1 fruit fly cellular context compared by ENCODE assay signal in the genomic region with DNA sequence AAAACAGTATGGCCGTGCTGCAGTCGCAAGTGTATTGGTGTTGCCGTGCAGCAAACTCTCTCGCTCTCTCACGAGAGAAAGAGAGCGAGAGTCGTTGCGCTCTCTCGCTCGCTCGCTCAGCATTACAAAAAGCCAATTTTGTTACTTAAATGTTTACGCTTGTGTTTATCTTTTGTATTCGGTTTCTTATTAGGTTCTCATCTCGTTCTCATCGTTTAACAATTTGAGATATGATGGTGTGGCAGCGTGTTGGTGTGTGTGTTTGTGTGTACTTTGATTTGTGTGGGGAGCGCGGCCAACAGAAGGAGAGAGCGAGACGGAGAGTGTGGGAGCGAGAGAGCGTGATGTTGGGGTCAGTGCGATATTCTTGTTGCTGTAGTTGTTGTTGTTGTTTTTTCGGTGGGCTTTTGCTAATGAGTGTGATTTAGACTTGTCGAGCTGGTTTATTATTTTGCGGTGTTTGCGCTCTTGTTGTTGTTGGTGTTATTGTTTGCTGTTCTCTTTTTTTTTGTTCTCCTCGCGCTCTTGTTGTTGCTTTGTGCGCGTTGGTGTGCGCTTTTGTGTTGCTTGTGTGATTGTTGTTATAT.
TF ChIP-seq lines count a peak whose summit lies in the region.

No protein-coding gene starts in this region.

TF ChIP-seq in whole organism, embryonic, 481 proteins besides CTCF, POLR2A, EP300 and RAD21 (continued from another document and continues in another):
- TF ChIP-seq CG2199 (GFP tag; IDR thresholded peaks at IDR 0.05; lab: Robert Waterston, UW) (no peak; the same call in 1 of the 3 replicates), Dek (tag; optimal IDR thresholded peaks at IDR 0.05; lab: Kevin White, UChicago) (no peak), NFAT (GFP tag; IDR thresholded peaks at IDR 0.05; lab: Robert Waterston, UW) (no peak), CG16863 (GFP tag; optimal IDR thresholded peaks at IDR 0.05; lab: Kevin White, UChicago) (no peak), Dp (GFP tag; optimal IDR thresholded peaks at IDR 0.05; lab: Kevin White, UChicago) (no peak), sd (tag; optimal IDR thresholded peaks at IDR 0.05; lab: Kevin White, UChicago) (peak; percentile 91), CG15601 (tag; optimal IDR thresholded peaks at IDR 0.05; lab: Kevin White, UChicago) (peak; percentile 47), Aef1 (GFP tag; IDR thresholded peaks at IDR 0.05; lab: Robert Waterston, UW) (peak; percentile 79), CG10209 (GFP tag; optimal IDR thresholded peaks at IDR 0.05; lab: Kevin White, UChicago) (no peak), Xrp1 (GFP tag; IDR thresholded peaks at IDR 0.05; lab: Robert Waterston, UW) (no peak), CG17912 (GFP tag; optimal IDR thresholded peaks at IDR 0.05; lab: Kevin White, UChicago) (peak; percentile 62), HLH54F (GFP tag; optimal IDR thresholded peaks at IDR 0.05; lab: Kevin White, UChicago) (no peak), Hr3 (GFP tag; optimal IDR thresholded peaks at IDR 0.05; lab: Kevin White, UChicago) (no peak), CG8765 (GFP tag; IDR thresholded peaks at IDR 0.05; lab: Robert Waterston, UW) (no peak), CG10321 (GFP tag; IDR thresholded peaks at IDR 0.05; lab: Robert Waterston, UW) (0 out of 2 replicates have a peak, but pooled peaks have one; percentile 5), CG13123 (GFP tag; optimal IDR thresholded peaks at IDR 0.05; lab: Kevin White, UChicago) (no peak), Jarid2 (GFP tag; optimal IDR thresholded peaks at IDR 0.05; lab: Kevin White, UChicago) (peak; percentile 57), pnt (GFP tag; optimal IDR thresholded peaks at IDR 0.05; lab: Kevin White, UChicago) (no peak), dmrt99B (tag; optimal IDR thresholded peaks at IDR 0.05; lab: Kevin White, UChicago) (peak; percentile 43), CG15514 (GFP tag; optimal IDR thresholded peaks at IDR 0.05; lab: Kevin White, UChicago) (peak; percentile 67), Dad (GFP tag; optimal IDR thresholded peaks at IDR 0.05; lab: Kevin White, UChicago) (no peak), Myb (GFP tag; optimal IDR thresholded peaks at IDR 0.05; lab: Kevin White, UChicago) (peak; percentile 13), Vsx1 (GFP tag; optimal IDR thresholded peaks at IDR 0.05; lab: Kevin White, UChicago) (peak; percentile 92), al (GFP tag; IDR thresholded peaks at IDR 0.05; lab: Robert Waterston, UW) (no peak), Dfd (GFP tag; optimal IDR thresholded peaks at IDR 0.05; lab: Kevin White, UChicago) (no peak), Adf1 (GFP tag; IDR thresholded peaks at IDR 0.05; lab: Robert Waterston, UW) (peak; percentile 49), yki (optimal IDR thresholded peaks at IDR 0.05; lab: Kevin White, UChicago) (peak; percentile 93), dati (GFP tag; IDR thresholded peaks at IDR 0.05; lab: Robert Waterston, UW) (no peak), Scr (GFP tag; IDR thresholded peaks at IDR 0.05; lab: Robert Waterston, UW; ENCODE audit: partially characterized antibody) (0 out of 2 replicates have a peak, but pooled peaks have one; percentile 26), CG10147 (GFP tag; optimal IDR thresholded peaks at IDR 0.05; lab: Kevin White, UChicago) (no peak), CG15011 (GFP tag; optimal IDR thresholded peaks at IDR 0.05; lab: Kevin White, UChicago) (peak; percentile 18), TFAM (GFP tag; optimal IDR thresholded peaks at IDR 0.05; lab: Kevin White, UChicago) (no peak), gce (GFP tag; IDR thresholded peaks at IDR 0.05; lab: Robert Waterston, UW) (peak; percentile 59; the same call in 1 of the 3 replicates), CG7786 (GFP tag; optimal IDR thresholded peaks at IDR 0.05; lab: Kevin White, UChicago) (no peak), sc (optimal IDR thresholded peaks at IDR 0.05; lab: Kevin White, UChicago) (no peak), sc (GFP tag; optimal IDR thresholded peaks at IDR 0.05; lab: Kevin White, UChicago) (no peak), CG13624 (GFP tag; optimal IDR thresholded peaks at IDR 0.05; lab: Kevin White, UChicago) (no peak), CG12104 (GFP tag; optimal IDR thresholded peaks at IDR 0.05; lab: Kevin White, UChicago) (no peak), CG10565 (GFP tag; optimal IDR thresholded peaks at IDR 0.05; lab: Kevin White, UChicago) (no peak), Neu2 (GFP tag; optimal IDR thresholded peaks at IDR 0.05; lab: Kevin White, UChicago; ENCODE audit: borderline replicate concordance) (no peak), CG9876 (GFP tag; optimal IDR thresholded peaks at IDR 0.05; lab: Kevin White, UChicago) (no peak), nmo (GFP tag; optimal IDR thresholded peaks at IDR 0.05; lab: Kevin White, UChicago) (no peak), CG11723 (GFP tag; optimal IDR thresholded peaks at IDR 0.05; lab: Kevin White, UChicago) (no peak), CG34422 (GFP tag; IDR thresholded peaks at IDR 0.05; lab: Robert Waterston, UW) (no peak), Six4 (GFP tag; optimal IDR thresholded peaks at IDR 0.05; lab: Kevin White, UChicago) (no peak), Usf (GFP tag; optimal IDR thresholded peaks at IDR 0.05; lab: Kevin White, UChicago) (no peak), fu2 (GFP tag; optimal IDR thresholded peaks at IDR 0.05; lab: Kevin White, UChicago) (no peak), CG11695 (GFP tag; IDR thresholded peaks at IDR 0.05; lab: Robert Waterston, UW) (no peak), lab (GFP tag; optimal IDR thresholded peaks at IDR 0.05; lab: Kevin White, UChicago) (peak; percentile 64), CG34224 (GFP tag; IDR thresholded peaks at IDR 0.05; lab: Robert Waterston, UW; ENCODE audit: partially characterized antibody) (peak; percentile 57; the same call in 1 of the 3 replicates), bowl (GFP tag; IDR thresholded peaks at IDR 0.05; lab: Robert Waterston, UW) (peak; percentile 63; the same call in 1 of the 2 replicates), ken (GFP tag; IDR thresholded peaks at IDR 0.05; lab: Robert Waterston, UW) (0 out of 3 replicates have a peak, but pooled peaks have one; percentile 31), MESR4 (GFP tag; optimal IDR thresholded peaks at IDR 0.05; lab: Kevin White, UChicago) (no peak), zfh1 (GFP tag; IDR thresholded peaks at IDR 0.05; lab: Robert Waterston, UW) (no peak), pita (GFP tag; optimal IDR thresholded peaks at IDR 0.05; lab: Kevin White, UChicago) (no peak), CG1233 (GFP tag; optimal IDR thresholded peaks at IDR 0.05; lab: Kevin White, UChicago) (peak; percentile 42), sob (GFP tag; IDR thresholded peaks at IDR 0.05; lab: Robert Waterston, UW) (no peak), HmgD (GFP tag; optimal IDR thresholded peaks at IDR 0.05; lab: Kevin White, UChicago) (no peak), CG17802 (tag; optimal IDR thresholded peaks at IDR 0.05; lab: Kevin White, UChicago) (no peak), Blimp-1 (GFP tag; optimal IDR thresholded peaks at IDR 0.05; lab: Kevin White, UChicago) (peak; percentile 33), row (GFP tag; IDR thresholded peaks at IDR 0.05; lab: Robert Waterston, UW) (no peak), CG4707 (GFP tag; optimal IDR thresholded peaks at IDR 0.05; lab: Kevin White, UChicago) (peak; percentile 31), scrt (GFP tag; optimal IDR thresholded peaks at IDR 0.05; lab: Kevin White, UChicago) (peak; percentile 51), BEAF-32 (GFP tag; optimal IDR thresholded peaks at IDR 0.05; lab: Kevin White, UChicago) (no peak), CG7372 (GFP tag; IDR thresholded peaks at IDR 0.05; lab: Robert Waterston, UW) (no peak), cg (GFP tag; optimal IDR thresholded peaks at IDR 0.05; lab: Kevin White, UChicago) (peak; percentile 96), ERR (GFP tag; optimal IDR thresholded peaks at IDR 0.05; lab: Kevin White, UChicago) (peak; percentile 9), CG15479 (GFP tag; optimal IDR thresholded peaks at IDR 0.05; lab: Kevin White, UChicago) (peak; percentile 29), gsb-n (tag; optimal IDR thresholded peaks at IDR 0.05; lab: Kevin White, UChicago) (peak; percentile 57), HLH3B (GFP tag; IDR thresholded peaks at IDR 0.05; lab: Robert Waterston, UW) (no peak), CG3726 (GFP tag; IDR thresholded peaks at IDR 0.05; lab: Robert Waterston, UW) (no peak), CG13775 (GFP tag; optimal IDR thresholded peaks at IDR 0.05; lab: Kevin White, UChicago) (no peak), Fer3 (tag; optimal IDR thresholded peaks at IDR 0.05; lab: Kevin White, UChicago) (no peak), gsb (GFP tag; IDR thresholded peaks at IDR 0.05; lab: Robert Waterston, UW) (no peak), lilli (GFP tag; optimal IDR thresholded peaks at IDR 0.05; lab: Kevin White, UChicago) (no peak), ATbp (GFP tag; optimal IDR thresholded peaks at IDR 0.05; lab: Kevin White, UChicago) (peak; percentile 54), CG7839 (tag; optimal IDR thresholded peaks at IDR 0.05; lab: Kevin White, UChicago) (no peak), Elba2 (GFP tag; optimal IDR thresholded peaks at IDR 0.05; lab: Kevin White, UChicago) (no peak), CG1792 (GFP tag; optimal IDR thresholded peaks at IDR 0.05; lab: Kevin White, UChicago) (no peak), CG2889 (GFP tag; IDR thresholded peaks at IDR 0.05; lab: Robert Waterston, UW) (no peak), CG4730 (GFP tag; IDR thresholded peaks at IDR 0.05; lab: Robert Waterston, UW) (no peak), CG6813 (GFP tag; optimal IDR thresholded peaks at IDR 0.05; lab: Kevin White, UChicago) (peak; percentile 56), luna (GFP tag; optimal IDR thresholded peaks at IDR 0.05; lab: Kevin White, UChicago) (no peak), salm (tag; optimal IDR thresholded peaks at IDR 0.05; lab: Kevin White, UChicago) (peak; percentile 60), NK7.1 (GFP tag; optimal IDR thresholded peaks at IDR 0.05; lab: Kevin White, UChicago) (no peak), Oli (tag; optimal IDR thresholded peaks at IDR 0.05; lab: Kevin White, UChicago) (peak; percentile 33), CG12071 (GFP tag; optimal IDR thresholded peaks at IDR 0.05; lab: Kevin White, UChicago) (peak; percentile 65), dysf (GFP tag; IDR thresholded peaks at IDR 0.05; lab: Robert Waterston, UW) (no peak; the same call in 2 of the 3 replicates), CG33557 (GFP tag; optimal IDR thresholded peaks at IDR 0.05; lab: Kevin White, UChicago) (peak; percentile 55), CG10431 (GFP tag; optimal IDR thresholded peaks at IDR 0.05; lab: Kevin White, UChicago) (no peak), BtbVII (GFP tag; optimal IDR thresholded peaks at IDR 0.05; lab: Kevin White, UChicago) (peak; percentile 65), vfl (GFP tag; optimal IDR thresholded peaks at IDR 0.05; lab: Kevin White, UChicago) (no peak), CG15696 (tag; optimal IDR thresholded peaks at IDR 0.05; lab: Kevin White, UChicago) (peak; percentile 49), CG43689 (GFP tag; IDR thresholded peaks at IDR 0.05; lab: Robert Waterston, UW) (no peak), kay (GFP tag; optimal IDR thresholded peaks at IDR 0.05; lab: Kevin White, UChicago) (no peak), CG18599 (GFP tag; optimal IDR thresholded peaks at IDR 0.05; lab: Kevin White, UChicago) (peak; percentile 68), CG6175 (GFP tag; IDR thresholded peaks at IDR 0.05; lab: Robert Waterston, UW) (peak; percentile 76; the same call in 1 of the 3 replicates), CG6791 (GFP tag; IDR thresholded peaks at IDR 0.05; lab: Robert Waterston, UW; ENCODE audit: partially characterized antibody) (no peak), YL-1 (GFP tag; optimal IDR thresholded peaks at IDR 0.05; lab: Kevin White, UChicago) (no peak), CG12942 (GFP tag; optimal IDR thresholded peaks at IDR 0.05; lab: Kevin White, UChicago) (no peak), amos (GFP tag; IDR thresholded peaks at IDR 0.05; lab: Robert Waterston, UW; ENCODE audit: partially characterized antibody) (no peak), CG9609 (GFP tag; optimal IDR thresholded peaks at IDR 0.05; lab: Kevin White, UChicago) (no peak), ind (GFP tag; optimal IDR thresholded peaks at IDR 0.05; lab: Kevin White, UChicago) (no peak), ttk (GFP tag; IDR thresholded peaks at IDR 0.05; lab: Robert Waterston, UW) (no peak), knrl (GFP tag; IDR thresholded peaks at IDR 0.05; lab: Robert Waterston, UW; ENCODE audit: partially characterized antibody) (no peak), CkIIα-i1 (GFP tag; IDR thresholded peaks at IDR 0.05; lab: Robert Waterston, UW) (no peak), CG11398 (GFP tag; optimal IDR thresholded peaks at IDR 0.05; lab: Kevin White, UChicago) (no peak), CG9215 (GFP tag; IDR thresholded peaks at IDR 0.05; lab: Robert Waterston, UW) (no peak), tap (tag; optimal IDR thresholded peaks at IDR 0.05; lab: Kevin White, UChicago) (peak; percentile 72), Med (GFP tag; lab: Kevin White, UChicago) (peak; percentile 75), CG32772 (GFP tag; IDR thresholded peaks at IDR 0.05; lab: Robert Waterston, UW) (no peak), Sry-δ (GFP tag; optimal IDR thresholded peaks at IDR 0.05; lab: Kevin White, UChicago) (no peak), CG3407 (GFP tag; optimal IDR thresholded peaks at IDR 0.05; lab: Kevin White, UChicago) (peak; percentile 58), vnd (GFP tag; IDR thresholded peaks at IDR 0.05; lab: Robert Waterston, UW; ENCODE audit: partially characterized antibody) (no peak), kni (GFP tag; optimal IDR thresholded peaks at IDR 0.05; lab: Kevin White, UChicago) (peak; percentile 95), Nf-YB (GFP tag; optimal IDR thresholded peaks at IDR 0.05; lab: Kevin White, UChicago) (peak; percentile 55), CG11093 (GFP tag; IDR thresholded peaks at IDR 0.05; lab: Robert Waterston, UW) (no peak), CG31441 (GFP tag; IDR thresholded peaks at IDR 0.05; lab: Robert Waterston, UW) (no peak), CG42726 (GFP tag; IDR thresholded peaks at IDR 0.05; lab: Robert Waterston, UW; ENCODE audit: partially characterized antibody) (no peak), otp (GFP tag; IDR thresholded peaks at IDR 0.05; lab: Robert Waterston, UW) (no peak; the same call in 1 of the 3 replicates), btn (GFP tag; optimal IDR thresholded peaks at IDR 0.05; lab: Kevin White, UChicago) (no peak), trh (GFP tag; optimal IDR thresholded peaks at IDR 0.05; lab: Kevin White, UChicago) (no peak), Bteb2 (GFP tag; optimal IDR thresholded peaks at IDR 0.05; lab: Kevin White, UChicago) (no peak), bbx (GFP tag; IDR thresholded peaks at IDR 0.05; lab: Robert Waterston, UW; ENCODE audit: partially characterized antibody) (no peak), bsh (GFP tag; optimal IDR thresholded peaks at IDR 0.05; lab: Kevin White, UChicago) (peak in 1 of 2 experiments; percentile 47), pzg (GFP tag; optimal IDR thresholded peaks at IDR 0.05; lab: Kevin White, UChicago) (no peak), Sox102F (GFP tag; optimal IDR thresholded peaks at IDR 0.05; lab: Kevin White, UChicago) (no peak)
